Fruit fly (Drosophila melanogaster): ENCODE results near the gene RpS19a.
A peak's percentile ranks its signal among the peaks of the same experiment; 100 is the strongest.

RpS19a gene

DNA sequence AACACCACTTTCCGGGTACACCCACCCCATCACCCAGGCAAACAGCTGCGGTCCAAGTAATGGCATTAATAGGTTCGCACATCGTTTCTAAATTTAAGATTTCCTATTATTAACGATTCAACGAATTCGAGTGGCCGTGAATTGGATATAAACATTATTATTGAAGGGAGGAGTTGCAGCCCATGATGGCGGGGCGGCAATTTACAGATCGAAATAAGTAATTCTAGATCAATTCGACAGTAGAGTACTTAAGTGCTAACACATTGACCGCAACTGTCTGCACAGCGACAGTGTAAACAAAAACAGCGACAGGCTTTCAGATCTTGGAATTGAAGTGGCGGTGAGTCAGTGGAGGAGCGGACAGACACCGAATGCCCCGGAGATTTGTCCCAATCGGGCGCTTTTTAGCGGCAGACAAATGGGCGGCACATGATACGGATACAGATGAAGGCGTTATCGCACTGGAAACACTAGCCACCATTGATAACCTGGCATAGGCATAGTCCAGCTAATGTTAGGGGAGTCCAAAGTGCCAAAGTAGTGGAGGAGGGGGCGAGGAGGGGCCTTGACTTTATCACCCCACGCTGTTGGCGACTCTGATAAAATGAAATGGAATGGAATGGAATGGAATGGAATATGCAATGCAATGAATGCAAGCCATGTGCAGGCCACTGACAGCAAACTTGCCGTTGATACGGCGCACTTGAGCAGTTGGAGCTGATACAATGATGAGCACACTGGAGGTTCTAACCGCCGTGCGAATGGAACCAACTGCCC is 4.3 kb upstream of the RpS19a start (continued):
- TF ChIP-seq CG12769 (tag; optimal IDR thresholded peaks at IDR 0.05): peak; percentile 66
- no peak for TF ChIP-seq Dip3 (GFP tag; optimal IDR thresholded peaks at IDR 0.05)
- no peak for TF ChIP-seq Sox102F (GFP tag; optimal IDR thresholded peaks at IDR 0.05)
- 0 out of 2 replicates have a peak, but pooled peaks have one; percentile 14 for TF ChIP-seq CG9215 (GFP tag; IDR thresholded peaks at IDR 0.05)
- peak; percentile 47; the same call in 1 of the 2 replicates for TF ChIP-seq CG11696 (GFP tag; IDR thresholded peaks at IDR 0.05)
- TF ChIP-seq ro (GFP tag; IDR thresholded peaks at IDR 0.05): no peak
- TF ChIP-seq CG1647 (GFP tag; optimal IDR thresholded peaks at IDR 0.05): no peak
- TF ChIP-seq fu2 (GFP tag; optimal IDR thresholded peaks at IDR 0.05): no peak
- TF ChIP-seq ab (GFP tag; optimal IDR thresholded peaks at IDR 0.05): no peak

- TF ChIP-seq CG12659 (GFP tag; optimal IDR thresholded peaks at IDR 0.05): peak; percentile 48
- peak; percentile 61; the same call in 2 of the 3 replicates for TF ChIP-seq zen2 (GFP tag; IDR thresholded peaks at IDR 0.05; ENCODE audit: partially characterized antibody)
- TF ChIP-seq bbx (GFP tag; IDR thresholded peaks at IDR 0.05; ENCODE audit: partially characterized antibody): peak; percentile 89
- TF ChIP-seq Trl (optimal IDR thresholded peaks at IDR 0.05): no peak
- TF ChIP-seq Trl (GFP tag; optimal IDR thresholded peaks at IDR 0.05): no peak
- peak; percentile 96 for TF ChIP-seq CG4360 (GFP tag; IDR thresholded peaks at IDR 0.05)
- TF ChIP-seq fd3F (GFP tag; optimal IDR thresholded peaks at IDR 0.05): no peak
- TF ChIP-seq Dip3 (GFP tag; optimal IDR thresholded peaks at IDR 0.05): no peak
- no peak for TF ChIP-seq Ssrp (tag; optimal IDR thresholded peaks at IDR 0.05)
- peak; percentile 69 for TF ChIP-seq Sin3A (optimal IDR thresholded peaks at IDR 0.05)
- TF ChIP-seq nerfin-2 (GFP tag; IDR thresholded peaks at IDR 0.05; ENCODE audit: partially characterized antibody): no peak; the same call in 1 of the 2 replicates
- peak; percentile 11; the same call in 1 of the 3 replicates for TF ChIP-seq ci (GFP tag; IDR thresholded peaks at IDR 0.05)
- TF ChIP-seq pan (optimal IDR thresholded peaks at IDR 0.05): no peak
- TF ChIP-seq pan (GFP tag; optimal IDR thresholded peaks at IDR 0.05 in 1 of 2, IDR thresholded peaks at IDR 0.05 in 1 of 2): no peak
- TF ChIP-seq CG16779 (GFP tag; IDR thresholded peaks at IDR 0.05): no peak
- TF ChIP-seq ab (GFP tag; optimal IDR thresholded peaks at IDR 0.05): no peak
- TF ChIP-seq HmgZ (tag; optimal IDR thresholded peaks at IDR 0.05): peak; percentile 3
- TF ChIP-seq CG4617 (GFP tag; optimal IDR thresholded peaks at IDR 0.05; ENCODE audit: borderline replicate concordance): peak; percentile 38
- TF ChIP-seq stwl (tag; optimal IDR thresholded peaks at IDR 0.05): peak; percentile 27
- TF ChIP-seq HLH4C (GFP tag; IDR thresholded peaks at IDR 0.05; ENCODE audit: partially characterized antibody): peak; percentile 79; the same call in 2 of the 3 replicates
- no peak for TF ChIP-seq Nf-YC (tag; optimal IDR thresholded peaks at IDR 0.05)
- TF ChIP-seq CG6854 (GFP tag; optimal IDR thresholded peaks at IDR 0.05): peak; percentile 42
- TF ChIP-seq Optix (GFP tag; IDR thresholded peaks at IDR 0.05): no peak
- TF ChIP-seq br (optimal IDR thresholded peaks at IDR 0.05): no peak
- peak; percentile 18; the same call in 1 of the 3 replicates for TF ChIP-seq Aef1 (GFP tag; IDR thresholded peaks at IDR 0.05)
- TF ChIP-seq CG9932 (GFP tag; IDR thresholded peaks at IDR 0.05): peak; percentile 34
- peak; percentile 46 for TF ChIP-seq CG30020 (tag; optimal IDR thresholded peaks at IDR 0.05)
- no peak for TF ChIP-seq CG17361 (GFP tag; IDR thresholded peaks at IDR 0.05)
- peak; percentile 96; the same call in 2 of the 3 replicates for TF ChIP-seq CG11560 (tag; IDR thresholded peaks at IDR 0.05)
- TF ChIP-seq Dp (GFP tag; optimal IDR thresholded peaks at IDR 0.05): peak; percentile 35
- peak; percentile 3 for TF ChIP-seq kah (GFP tag; optimal IDR thresholded peaks at IDR 0.05)
- no peak for TF ChIP-seq CG4730 (GFP tag; IDR thresholded peaks at IDR 0.05)
- TF ChIP-seq tna (GFP tag; IDR thresholded peaks at IDR 0.05; ENCODE audit: partially characterized antibody): peak; percentile 58
- TF ChIP-seq CG7963 (GFP tag; IDR thresholded peaks at IDR 0.05; ENCODE audit: partially characterized antibody): peak; percentile 75
- no peak for TF ChIP-seq CG8290 (GFP tag; optimal IDR thresholded peaks at IDR 0.05)
- TF ChIP-seq CG8290 (tag; optimal IDR thresholded peaks at IDR 0.05): peak in 1 of 2 experiments; percentile 38
- TF ChIP-seq croc (GFP tag; conservative IDR thresholded peaks at IDR 0.05): no peak
- TF ChIP-seq chinmo (GFP tag; IDR thresholded peaks at IDR 0.05; ENCODE audit: partially characterized antibody): peak; percentile 76; the same call in 3 of the 4 replicates
- no peak for TF ChIP-seq CG15696 (tag; optimal IDR thresholded peaks at IDR 0.05)
- TF ChIP-seq CG42726 (GFP tag; IDR thresholded peaks at IDR 0.05; ENCODE audit: partially characterized antibody): peak; percentile 91
- no peak for TF ChIP-seq CG14965 (GFP tag; optimal IDR thresholded peaks at IDR 0.05; ENCODE audit: borderline replicate concordance)
These were observed 546 bp upstream of the RpS19a start, which contains the start of gene Rok for dm6 chrX:16637106-16637590. Gene Rok, minus strand, starts transcription at chrX:16637414.
